Fruit fly (Drosophila melanogaster) whole organism, pupa: ENCODE data around the gene CG17601.

Experiments
- CG12605 ChIP-seq: fragments of 200-800 bp; sonication (Bioruptor generic); IDR thresholded peaks from 2 replicates; pipeline ENCODE4 v1.3.6; 2022; ENCODE audit warnings: missing biosample characterization, missing genetic modification characterization
- CG13204 ChIP-seq: fragments of 200-800 bp; sonication (Bioruptor generic); optimal IDR thresholded peaks from 2 replicates; lab custom pipeline; 2018; ENCODE audit warnings: missing biosample characterization, mild to moderate bottlenecking, missing genetic modification characterization, moderate library complexity
- CG17806 ChIP-seq: fragments of 200-800 bp; sonication (Bioruptor generic); optimal IDR thresholded peaks from 2 replicates; lab custom pipeline; 2018; ENCODE audit warnings: missing biosample characterization, mild to moderate bottlenecking, missing genetic modification characterization, moderate library complexity
- CG34367 ChIP-seq: fragments of 200-800 bp; sonication (Bioruptor generic); optimal IDR thresholded peaks from 2 replicates; lab custom pipeline; 2018; ENCODE audit warnings: missing biosample characterization, mild to moderate bottlenecking, missing genetic modification characterization
- CG8159 ChIP-seq: fragments of 200-800 bp; sonication (Bioruptor generic); optimal IDR thresholded peaks from 3 replicates; lab custom pipeline; 2018; ENCODE audit warnings: missing biosample characterization, mild to moderate bottlenecking, missing genetic modification characterization, moderate library complexity
- D1 ChIP-seq: fragments of 200-800 bp; sonication (Bioruptor generic); optimal IDR thresholded peaks from 2 replicates; lab custom pipeline; 2018; ENCODE audit warnings: missing biosample characterization, mild to moderate bottlenecking, missing genetic modification characterization, moderate library complexity
- Pif1A ChIP-seq: fragments of 200-800 bp; sonication (Bioruptor generic); optimal IDR thresholded peaks from 3 replicates; lab custom pipeline; 2016; ENCODE audit warnings: missing biosample characterization, missing genetic modification characterization
- Snoo ChIP-seq: fragments of 200-800 bp; sonication (Bioruptor generic); optimal IDR thresholded peaks from 3 replicates; lab custom pipeline; 2017; ENCODE audit warnings: missing biosample characterization, mild to moderate bottlenecking, missing genetic modification characterization, inconsistent platforms
- rn ChIP-seq: fragments of 200-800 bp; sonication (Bioruptor generic); IDR thresholded peaks from 2 replicates; pipeline ENCODE4 v1.3.6; 2022; ENCODE audit warnings: missing biosample characterization, missing genetic modification characterization

dm6 chrX:22544660-22545059 lies 2.2 kb upstream of the CG17601 start:
- TF ChIP-seq D1 (no peak), Pif1A (GFP tag; lab: Kevin White, UChicago) (no peak), CG34367 (tag; lab: Kevin White, UChicago) (no peak), rn (GFP tag; lab: Robert Waterston, UW) (no peak), CG8159 (tag; lab: Kevin White, UChicago) (no peak), CG17806 (tag; lab: Kevin White, UChicago) (no peak), CG12605 (no peak), CG13204 (GFP tag; lab: Kevin White, UChicago) (no peak), Snoo (no peak)
